Fruit fly (Drosophila melanogaster) whole organism, adult: ENCODE results near the gene Cyp1.

Source experiments
- CG11617 ChIP-seq: fragments of 200-800 bp; sonication (Bioruptor generic); optimal IDR thresholded peaks from 2 replicates; lab custom pipeline; 2017; ENCODE audit warnings: mild to moderate bottlenecking, missing biosample characterization, missing genetic modification reagents, missing genetic modification characterization
- CG12768 ChIP-seq: fragments of 200-800 bp; sonication (Bioruptor generic); optimal IDR thresholded peaks from 2 replicates; lab custom pipeline; 2017; ENCODE audit warnings: missing biosample characterization, missing genetic modification characterization, mild to moderate bottlenecking, moderate library complexity, missing genetic modification reagents
- CG14711 ChIP-seq: fragments of 200-800 bp; sonication (Bioruptor generic); optimal IDR thresholded peaks from 2 replicates; lab custom pipeline; 2018; ENCODE audit warnings: missing biosample characterization, mild to moderate bottlenecking, missing genetic modification characterization, moderate library complexity
- CG1620 ChIP-seq: fragments of 200-800 bp; sonication (Bioruptor generic); optimal IDR thresholded peaks from 2 replicates; lab custom pipeline; 2016; ENCODE audit warnings: missing biosample characterization, missing genetic modification characterization
- CG33017 ChIP-seq: fragments of 200-800 bp; sonication (Bioruptor generic); optimal IDR thresholded peaks from 2 replicates; lab custom pipeline; 2018; ENCODE audit warnings: missing biosample characterization, mild to moderate bottlenecking, missing genetic modification characterization, moderate library complexity
- CG5204 ChIP-seq: fragments of 200-800 bp; sonication (Bioruptor generic); optimal IDR thresholded peaks from 2 replicates; lab custom pipeline; 2016; ENCODE audit warnings: missing biosample characterization, missing genetic modification characterization
- CG7045 ChIP-seq: fragments of 200-800 bp; sonication (Bioruptor generic); optimal IDR thresholded peaks from 2 replicates; lab custom pipeline; 2017; ENCODE audit warnings: missing biosample characterization, mild to moderate bottlenecking, missing genetic modification characterization
- CG7101 ChIP-seq: fragments of 200-800 bp; sonication (Bioruptor generic); optimal IDR thresholded peaks from 2 replicates; lab custom pipeline; 2018; ENCODE audit warnings: missing biosample characterization, mild to moderate bottlenecking, missing genetic modification characterization, moderate library complexity
- Clk ChIP-seq: fragments of 200-800 bp; sonication (Bioruptor generic); optimal IDR thresholded peaks from 2 replicates; lab custom pipeline; 2017; ENCODE audit warnings: missing biosample characterization, missing genetic modification characterization
- Crg-1 ChIP-seq: fragments of 200-800 bp; sonication (Bioruptor generic); optimal IDR thresholded peaks from 2 replicates; lab custom pipeline; 2016; ENCODE audit warnings: missing biosample characterization, missing genetic modification characterization
- Hr96 ChIP-seq: fragments of 200-800 bp; sonication (Bioruptor generic); optimal IDR thresholded peaks from 2 replicates; lab custom pipeline; 2016; ENCODE audit warnings: missing biosample characterization, missing genetic modification characterization
- Mnt ChIP-seq: fragments of 200-800 bp; sonication (Bioruptor generic); optimal IDR thresholded peaks from 2 replicates; lab custom pipeline; 2016; ENCODE audit warnings: missing biosample characterization, mild to moderate bottlenecking, missing genetic modification characterization
- bab1 ChIP-seq: fragments of 200-800 bp; sonication (Bioruptor generic); optimal IDR thresholded peaks from 3 replicates; lab custom pipeline; 2019; ENCODE audit warnings: missing biosample characterization, mild to moderate bottlenecking, missing genetic modification characterization, moderate library complexity
- cic ChIP-seq: fragments of 200-800 bp; sonication (Bioruptor generic); optimal IDR thresholded peaks from 2 replicates; lab custom pipeline; 2017; ENCODE audit warnings: missing biosample characterization, mild to moderate bottlenecking, missing genetic modification characterization, moderate library complexity
- cnc ChIP-seq, 2 experiments: fragments of >200 bp; optimal IDR thresholded peaks; 2 replicates each; lab custom pipeline; 2017
- kay ChIP-seq: fragments of 200-800 bp; sonication (Bioruptor generic); peaks from one replicate; lab custom pipeline; 2016; ENCODE audit warnings: missing biosample characterization, missing genetic modification characterization, borderline replicate concordance
- ovo ChIP-seq: fragments of 200-800 bp; sonication (Bioruptor generic); optimal IDR thresholded peaks from 2 replicates; lab custom pipeline; 2016; ENCODE audit warnings: missing biosample characterization, missing genetic modification characterization
- pad ChIP-seq: fragments of 200-800 bp; sonication (Bioruptor generic); optimal IDR thresholded peaks from 3 replicates; lab custom pipeline; 2017; ENCODE audit warnings: missing biosample characterization, missing genetic modification characterization, mild to moderate bottlenecking, moderate library complexity, missing genetic modification reagents
- tj ChIP-seq: fragments of 200-800 bp; sonication (Bioruptor generic); optimal IDR thresholded peaks from 3 replicates; lab custom pipeline; 2017; ENCODE audit warnings: missing biosample characterization, mild to moderate bottlenecking, missing genetic modification characterization, moderate library complexity
- toe ChIP-seq: fragments of 200-800 bp; sonication (Bioruptor generic); optimal IDR thresholded peaks from 2 replicates; lab custom pipeline; 2016; ENCODE audit warnings: missing biosample characterization, missing genetic modification characterization

The Cyp1 gene

DNA sequence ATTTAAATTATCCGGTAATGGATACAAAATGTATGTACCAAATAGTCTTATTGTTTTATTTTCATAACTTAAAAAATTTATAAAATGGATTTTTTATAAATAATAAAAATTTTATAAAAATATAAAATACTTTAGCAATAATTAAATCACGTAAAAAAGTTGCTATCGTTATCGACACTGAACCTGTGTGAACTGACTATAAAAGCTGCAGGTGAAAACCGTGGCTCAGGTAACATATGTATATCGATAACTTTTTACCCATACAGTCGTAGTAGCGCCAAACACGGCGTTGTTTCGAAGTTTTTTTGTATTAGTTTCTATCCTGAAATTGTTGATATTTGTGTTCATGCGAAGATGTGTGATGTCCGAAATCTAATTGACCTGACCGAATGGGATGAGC is 16.5 kb downstream of the Cyp1 start, which contains the start of gene CG3679:
Gene CG3679 (plus strand): TSS at position 235 of the 400 bp plus-strand sequence.
- no peak for TF ChIP-seq toe
- TF ChIP-seq Crg-1 (GFP tag; lab: Kevin White, UChicago), result no peak
- TF ChIP-seq CG33017 (tag; lab: Kevin White, UChicago), result no peak
- TF ChIP-seq CG14711 (tag; lab: Kevin White, UChicago), result peak; percentile 5
- no peak for TF ChIP-seq CG1620
- no peak for TF ChIP-seq CG11617 (GFP tag; lab: Kevin White, UChicago)
- no peak for TF ChIP-seq cic (GFP tag; lab: Kevin White, UChicago)
- TF ChIP-seq kay (GFP tag; lab: Kevin White, UChicago), result no peak
- TF ChIP-seq CG12768 (GFP tag; lab: Kevin White, UChicago), result no peak

dm6 chrX:16297618-16298017 is 22.6 kb downstream of the Cyp1 start, which contains the start of gene ERp44:
Gene ERp44, minus strand, starts transcription at chrX:16297718.
- no peak for TF ChIP-seq CG7101 (tag; lab: Kevin White, UChicago)
- TF ChIP-seq cnc (optimal IDR thresholded peaks at IDR 0.05; lab: Kevin White, UChicago), result no peak
- no peak for TF ChIP-seq Crg-1 (GFP tag; lab: Kevin White, UChicago)
- no peak for TF ChIP-seq CG11617 (GFP tag; lab: Kevin White, UChicago)
- no peak for TF ChIP-seq Hr96
- TF ChIP-seq pad (GFP tag; lab: Kevin White, UChicago), result no peak
- no peak for TF ChIP-seq CG33017 (tag; lab: Kevin White, UChicago)
- TF ChIP-seq bab1, result no peak
- TF ChIP-seq toe, result no peak
- TF ChIP-seq tj, result no peak

dm6 chrX:16296423-16297292 is 23.5 kb downstream of the Cyp1 start, which contains the start of gene CG3632:
Gene CG3632, plus strand, starts transcription at chrX:16296671.
- TF ChIP-seq CG5204 (GFP tag; lab: Kevin White, UChicago) (no peak), Clk (GFP tag; lab: Kevin White, UChicago) (no peak), Mnt (GFP tag; lab: Kevin White, UChicago) (peak; percentile 86), ovo (peak; percentile 74), pad (GFP tag; lab: Kevin White, UChicago) (peak; percentile 68), CG12768 (GFP tag; lab: Kevin White, UChicago) (no peak), CG7045 (peak; percentile 28), CG33017 (tag; lab: Kevin White, UChicago) (peak; percentile 33), cnc (optimal IDR thresholded peaks at IDR 0.05; lab: Kevin White, UChicago) (no peak), toe (no peak), CG1620 (peak; percentile 89), kay (GFP tag; lab: Kevin White, UChicago) (no peak), Crg-1 (GFP tag; lab: Kevin White, UChicago) (peak; percentile 89), tj (peak; percentile 94), cic (GFP tag; lab: Kevin White, UChicago) (peak; percentile 46), CG14711 (tag; lab: Kevin White, UChicago) (peak; percentile 66), CG7101 (tag; lab: Kevin White, UChicago) (peak; percentile 81), Hr96 (no peak), CG11617 (GFP tag; lab: Kevin White, UChicago) (peak; percentile 50), bab1 (peak; percentile 73)

DNA sequence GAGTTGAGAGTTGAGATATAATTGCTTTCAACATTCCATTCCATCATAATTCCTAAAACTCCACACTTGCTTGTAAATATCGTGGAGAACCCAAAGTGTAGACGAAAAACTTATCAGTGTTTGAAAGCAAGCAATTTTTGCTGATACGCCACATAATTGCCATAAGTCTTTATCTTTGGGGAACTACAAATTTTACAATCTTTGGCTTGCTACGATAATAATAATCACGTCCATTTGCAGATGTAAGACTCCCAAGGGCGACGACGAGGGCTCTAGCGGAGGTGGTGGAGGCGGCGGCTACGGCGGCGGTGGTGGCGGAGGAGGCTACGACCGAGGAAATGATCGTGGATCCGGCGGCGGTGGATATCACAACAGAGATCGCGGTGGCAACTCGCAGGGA is 27.5 kb downstream of the Cyp1 start:
- TF ChIP-seq CG14711 (tag; lab: Kevin White, UChicago), result no peak
- no peak for TF ChIP-seq Hr96
- no peak for TF ChIP-seq pad (GFP tag; lab: Kevin White, UChicago)
- TF ChIP-seq Clk (GFP tag; lab: Kevin White, UChicago), result no peak
- no peak for TF ChIP-seq ovo
- no peak for TF ChIP-seq CG33017 (tag; lab: Kevin White, UChicago)
- TF ChIP-seq CG5204 (GFP tag; lab: Kevin White, UChicago), result no peak
- TF ChIP-seq cnc (optimal IDR thresholded peaks at IDR 0.05; lab: Kevin White, UChicago), result no peak
- no peak for TF ChIP-seq CG12768 (GFP tag; lab: Kevin White, UChicago)
- TF ChIP-seq Mnt (GFP tag; lab: Kevin White, UChicago), result no peak
- TF ChIP-seq CG7101 (tag; lab: Kevin White, UChicago), result no peak
- no peak for TF ChIP-seq tj
- no peak for TF ChIP-seq cic (GFP tag; lab: Kevin White, UChicago)
- TF ChIP-seq Crg-1 (GFP tag; lab: Kevin White, UChicago), result no peak
- TF ChIP-seq CG11617 (GFP tag; lab: Kevin White, UChicago), result no peak
- TF ChIP-seq toe, result no peak
- no peak for TF ChIP-seq kay (GFP tag; lab: Kevin White, UChicago)
- no peak for TF ChIP-seq bab1
- no peak for TF ChIP-seq CG1620

dm6 chrX:16288999-16289398 is 31.2 kb downstream of the Cyp1 start:
- TF ChIP-seq Hr96, result no peak

DNA sequence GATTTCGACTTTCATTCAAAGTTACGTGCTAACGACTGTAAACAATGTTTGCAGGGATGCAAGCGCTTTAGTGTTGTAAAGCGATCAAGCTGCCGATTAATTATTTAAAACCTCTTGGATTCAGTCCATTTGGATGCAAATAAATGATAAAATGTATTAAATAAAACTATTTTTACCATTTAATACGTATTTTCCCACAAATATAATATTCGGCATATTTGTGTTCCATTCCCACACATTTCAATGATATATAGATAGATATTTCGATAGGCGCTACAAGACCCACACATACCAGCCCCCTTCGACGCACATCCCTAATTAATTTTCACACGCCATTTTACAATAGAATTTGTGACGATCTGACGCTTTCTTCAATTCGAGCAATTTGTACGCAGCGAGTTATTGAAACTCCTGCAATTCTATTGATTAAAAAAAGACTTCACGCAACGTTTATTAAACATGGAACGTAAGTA is 31.6 kb downstream of the Cyp1 start, which contains the start of the genes CG32576 and caz:
Gene CG32576 (minus strand): TSS at position 42 of the 473 bp plus-strand sequence.
Gene caz (plus strand): TSS at position 319 of the 473 bp plus-strand sequence.
- no peak for TF ChIP-seq Clk (GFP tag; lab: Kevin White, UChicago)
- peak; percentile 59 for TF ChIP-seq cic (GFP tag; lab: Kevin White, UChicago)
- peak; percentile 89 for TF ChIP-seq Crg-1 (GFP tag; lab: Kevin White, UChicago)
- TF ChIP-seq CG11617 (GFP tag; lab: Kevin White, UChicago), result peak; percentile 68
- peak; percentile 68 for TF ChIP-seq pad (GFP tag; lab: Kevin White, UChicago)
- no peak for TF ChIP-seq cnc (optimal IDR thresholded peaks at IDR 0.05; lab: Kevin White, UChicago)
- peak; percentile 80 for TF ChIP-seq CG7101 (tag; lab: Kevin White, UChicago)
- no peak for TF ChIP-seq Hr96
- peak; percentile 76 for TF ChIP-seq tj
- peak; percentile 71 for TF ChIP-seq CG1620
- TF ChIP-seq bab1, result peak; percentile 48
- TF ChIP-seq kay (GFP tag; lab: Kevin White, UChicago), result no peak
- TF ChIP-seq ovo, result peak; percentile 71
- TF ChIP-seq Mnt (GFP tag; lab: Kevin White, UChicago), result peak; percentile 73
- TF ChIP-seq CG14711 (tag; lab: Kevin White, UChicago), result peak; percentile 64
- TF ChIP-seq toe, result no peak
